Fruit fly (Drosophila melanogaster): ENCODE measurements around the gene CG43208.

DNA sequence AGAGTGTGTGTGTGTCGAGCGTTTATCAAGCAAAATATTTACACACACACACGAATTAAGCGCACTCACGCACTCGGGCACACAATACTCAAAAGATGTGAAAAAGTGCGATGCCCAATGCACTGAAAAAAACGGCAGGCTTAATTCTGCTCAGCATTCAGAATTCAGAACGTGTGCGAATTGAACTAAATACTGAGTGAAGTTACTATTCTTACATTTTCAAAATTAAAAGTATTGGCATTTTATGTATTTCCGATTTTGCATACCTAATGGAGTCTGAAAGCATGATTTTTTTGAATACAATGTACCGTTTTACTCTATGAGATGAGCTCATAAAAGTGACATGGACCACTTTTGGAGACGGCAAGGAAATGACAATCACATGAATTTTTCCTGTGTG, 46.1 kb upstream of the CG43208 start:
- TF ChIP-seq Ets98B (GFP tag; IDR thresholded peaks at IDR 0.05) (no peak), Snoo (tag; optimal IDR thresholded peaks at IDR 0.05) (no peak)

Measured in whole organism, pupa.